Worm (Caenorhabditis elegans) whole organism, L3 larva: ENCODE results near the gene T02C1.1.

ENCODE experiments used
- ZK546.5 ChIP-seq: sonication (generic microtip); optimal IDR thresholded peaks from 2 replicates; lab custom pipeline; 2017; ENCODE audit warnings: missing biosample characterization, missing genetic modification characterization
- aly-2 ChIP-seq: fragments of 150-350 bp; optimal IDR thresholded peaks from 2 replicates; lab custom pipeline; 2014; ENCODE audit warnings: missing biosample characterization, missing genetic modification characterization
- ama-1 ChIP-seq: fragments of 150-350 bp; optimal IDR thresholded peaks from 2 replicates; lab custom pipeline; 2018
- ceh-16 ChIP-seq: sonication (generic microtip); optimal IDR thresholded peaks from 2 replicates; lab custom pipeline; 2017; ENCODE audit warnings: missing biosample characterization, missing genetic modification characterization
- ceh-9 ChIP-seq: sonication (generic microtip); optimal IDR thresholded peaks from 2 replicates; lab custom pipeline; 2018; ENCODE audit warnings: missing biosample characterization, missing genetic modification characterization
- daf-12 ChIP-seq: fragments of 150-350 bp; optimal IDR thresholded peaks from 2 replicates; lab custom pipeline; 2014; ENCODE audit warnings: missing biosample characterization, missing genetic modification reagents, missing genetic modification characterization
- egl-27 ChIP-seq: sonication (generic microtip); optimal IDR thresholded peaks from 4 replicates; lab custom pipeline; 2017; ENCODE audit warnings: missing biosample characterization, missing genetic modification reagents, missing genetic modification characterization
- egl-5 ChIP-seq: fragments of 150-350 bp; optimal IDR thresholded peaks from 2 replicates; lab custom pipeline; 2017; ENCODE audit warnings: missing biosample characterization, missing genetic modification reagents, missing genetic modification characterization, inconsistent platforms
- elt-1 ChIP-seq: fragments of 150-350 bp; optimal IDR thresholded peaks from 2 replicates; lab custom pipeline; 2014; ENCODE audit warnings: missing biosample characterization, missing genetic modification characterization
- elt-2 ChIP-seq: sonication (generic microtip); optimal IDR thresholded peaks from 2 replicates; lab custom pipeline; 2016; ENCODE audit warnings: missing genetic modification reagents, mild to moderate bottlenecking, missing genetic modification characterization, missing compliant biosample characterization
- elt-3 ChIP-seq, 3 experiments: fragments of 150-350 bp in 1 of 3; sonication (generic microtip) in 2 of 3; optimal IDR thresholded peaks; 2 replicates in 2 of 3; 4 replicates in 1 of 3; lab custom pipeline; 2014 to 2017; ENCODE audit warnings: missing biosample characterization in 3 of 3, missing genetic modification characterization in 3 of 3
- eor-1 ChIP-seq, 2 experiments: fragments of 150-350 bp; optimal IDR thresholded peaks; 2 replicates each; lab custom pipeline; 2014 to 2018; ENCODE audit warnings: missing biosample characterization in 2 of 2, missing genetic modification characterization in 2 of 2
- fkh-10 ChIP-seq: sonication (generic microtip); optimal IDR thresholded peaks from 2 replicates; lab custom pipeline; 2017; ENCODE audit warnings: missing biosample characterization, missing genetic modification reagents, missing genetic modification characterization
- fkh-2 ChIP-seq: fragments of 150-350 bp; optimal IDR thresholded peaks from 2 replicates; lab custom pipeline; 2014; ENCODE audit warnings: missing biosample characterization, missing genetic modification reagents, missing genetic modification characterization
- fos-1 ChIP-seq: fragments of 150-350 bp; optimal IDR thresholded peaks from 2 replicates; lab custom pipeline; 2014; ENCODE audit warnings: missing biosample characterization, missing genetic modification characterization
- hmg-11 ChIP-seq: sonication (generic microtip); optimal IDR thresholded peaks from 2 replicates; lab custom pipeline; 2016; ENCODE audit warnings: missing genetic modification characterization, missing compliant biosample characterization
- jun-1 ChIP-seq: fragments of 150-350 bp; optimal IDR thresholded peaks from 2 replicates; lab custom pipeline; 2014; ENCODE audit warnings: missing biosample characterization, missing genetic modification reagents, missing genetic modification characterization
- lin-15B ChIP-seq: fragments of 150-350 bp; optimal IDR thresholded peaks from 2 replicates; lab custom pipeline; 2014; ENCODE audit warnings: missing biosample characterization, missing genetic modification characterization
- lin-39 ChIP-seq: fragments of 150-350 bp; optimal IDR thresholded peaks from 2 replicates; lab custom pipeline; 2018; ENCODE audit warnings: missing biosample characterization, missing genetic modification reagents, missing genetic modification characterization
- lsy-12 ChIP-seq: sonication (generic microtip); optimal IDR thresholded peaks from 2 replicates; lab custom pipeline; 2016; ENCODE audit warnings: mild to moderate bottlenecking, missing genetic modification characterization, missing compliant biosample characterization
- mdl-1 ChIP-seq: fragments of 150-350 bp; optimal IDR thresholded peaks from 2 replicates; lab custom pipeline; 2014; ENCODE audit warnings: missing biosample characterization, missing genetic modification characterization
- mml-1 ChIP-seq: fragments of 150-350 bp; sonication (generic microtip); optimal IDR thresholded peaks from 3 replicates; lab custom pipeline; 2014; ENCODE audit warnings: missing biosample characterization, missing genetic modification characterization
- nfya-1 ChIP-seq: sonication (generic microtip); optimal IDR thresholded peaks from 2 replicates; lab custom pipeline; 2017; ENCODE audit warnings: missing genetic modification characterization, mild to moderate bottlenecking, missing compliant biosample characterization, antibody characterized with exemption, moderate library complexity; ENCODE audit not compliant: insufficient read depth
- nhr-12 ChIP-seq: fragments of 150-350 bp; optimal IDR thresholded peaks from 2 replicates; lab custom pipeline; 2014; ENCODE audit warnings: missing biosample characterization, missing genetic modification characterization
- nhr-23 ChIP-seq: fragments of 150-350 bp; optimal IDR thresholded peaks from 2 replicates; lab custom pipeline; 2014; ENCODE audit warnings: missing biosample characterization, missing genetic modification reagents, missing genetic modification characterization
- nhr-237 ChIP-seq: fragments of 150-350 bp; optimal IDR thresholded peaks from 2 replicates; lab custom pipeline; 2014; ENCODE audit warnings: missing biosample characterization, missing genetic modification characterization
- nhr-25 ChIP-seq: sonication (generic microtip); optimal IDR thresholded peaks from 2 replicates; lab custom pipeline; 2017; ENCODE audit warnings: missing biosample characterization, missing genetic modification characterization
- nhr-28 ChIP-seq: fragments of 150-350 bp; optimal IDR thresholded peaks from 2 replicates; lab custom pipeline; 2014; ENCODE audit warnings: missing biosample characterization, missing genetic modification characterization
- nhr-43 ChIP-seq: sonication (generic microtip); optimal IDR thresholded peaks from 2 replicates; lab custom pipeline; 2016; ENCODE audit warnings: mild to moderate bottlenecking, missing genetic modification characterization, missing compliant biosample characterization; ENCODE audit not compliant: poor library complexity, severe bottlenecking
- nhr-67 ChIP-seq: fragments of 150-350 bp; optimal IDR thresholded peaks from 2 replicates; lab custom pipeline; 2014; ENCODE audit warnings: missing biosample characterization, missing genetic modification characterization
- pha-4 ChIP-seq: fragments of 150-350 bp; optimal IDR thresholded peaks from 2 replicates; lab custom pipeline; 2014; ENCODE audit warnings: missing biosample characterization, missing genetic modification reagents, missing genetic modification characterization
- pqm-1 ChIP-seq: fragments of 150-350 bp; optimal IDR thresholded peaks from 2 replicates; lab custom pipeline; 2017; ENCODE audit warnings: missing biosample characterization, missing genetic modification characterization, inconsistent platforms
- sea-2 ChIP-seq: fragments of 150-350 bp; sonication (generic microtip); optimal IDR thresholded peaks from 4 replicates; lab custom pipeline; 2014; ENCODE audit warnings: missing biosample characterization, missing genetic modification reagents, missing genetic modification characterization
- skn-1 ChIP-seq: fragments of 150-350 bp; optimal IDR thresholded peaks from 2 replicates; lab custom pipeline; 2014; ENCODE audit warnings: missing biosample characterization, missing genetic modification characterization
- snpc-4 ChIP-seq: fragments of 150-350 bp; optimal IDR thresholded peaks from 2 replicates; lab custom pipeline; 2014; ENCODE audit warnings: missing biosample characterization, missing genetic modification characterization
- unc-62 ChIP-seq: fragments of 150-350 bp; sonication (generic microtip); optimal IDR thresholded peaks from 4 replicates; lab custom pipeline; 2014; ENCODE audit warnings: missing biosample characterization, missing genetic modification reagents, missing genetic modification characterization
- zag-1 ChIP-seq: fragments of 150-350 bp; optimal IDR thresholded peaks from 2 replicates; lab custom pipeline; 2014; ENCODE audit warnings: missing biosample characterization, missing genetic modification characterization
- ztf-11 ChIP-seq: fragments of 150-350 bp; optimal IDR thresholded peaks from 2 replicates; lab custom pipeline; 2014; ENCODE audit warnings: missing biosample characterization, missing genetic modification characterization
- ztf-4 ChIP-seq: fragments of 150-350 bp; optimal IDR thresholded peaks from 2 replicates; lab custom pipeline; 2014; ENCODE audit warnings: missing biosample characterization, missing genetic modification characterization

Gene T02C1.1

DNA sequence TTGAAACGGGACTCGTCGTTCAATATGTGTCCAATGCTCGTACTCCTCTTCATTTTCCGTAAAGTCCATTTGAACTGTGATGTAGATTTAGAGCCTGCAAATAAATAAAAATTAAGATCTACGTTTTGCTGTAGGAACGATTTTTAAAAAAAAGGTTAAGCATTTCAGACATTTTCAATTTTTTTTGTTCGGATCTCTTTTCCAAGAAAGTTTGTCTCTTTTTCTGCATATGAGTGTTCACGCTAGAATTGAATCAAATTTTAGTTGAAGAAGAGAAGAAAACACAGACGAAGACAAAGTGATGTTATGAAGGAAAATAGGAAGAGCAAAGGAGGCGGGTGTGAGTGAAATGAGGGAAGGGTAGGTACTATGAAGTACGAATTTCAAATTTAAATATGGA is 32.0 kb upstream of the T02C1.1 start, which contains the start of gene npr-29:
TSS of gene npr-29 (minus strand) at position 101 of the 400 bp plus-strand sequence.
- TF ChIP-seq ztf-4 (tag; lab: Kevin White, UChicago) (no peak), pha-4 (no peak), elt-3 (tag; optimal IDR thresholded peaks at IDR 0.05; lab: Kevin White, UChicago) (no peak), lsy-12 (tag; lab: Kevin White, UChicago) (no peak), ceh-9 (no peak), daf-12 (tag; lab: Kevin White, UChicago) (no peak), egl-27 (tag; lab: Kevin White, UChicago) (no peak), nfya-1 (tag; lab: Kevin White, UChicago) (no peak), ceh-16 (tag; lab: Kevin White, UChicago) (no peak)

ce11 chrIII:9224986-9225385 is 22.3 kb upstream of the T02C1.1 start:
- TF ChIP-seq sea-2 (no peak), nhr-25 (no peak), ama-1 (lab: Kevin White, UChicago) (no peak), skn-1 (tag; lab: Kevin White, UChicago) (no peak), unc-62 (GFP tag; lab: Kevin White, UChicago) (no peak), nhr-28 (no peak), nhr-43 (tag; lab: Kevin White, UChicago) (no peak), pqm-1 (no peak), hmg-11 (tag; lab: Kevin White, UChicago) (no peak), elt-1 (tag; lab: Kevin White, UChicago) (no peak), elt-2 (no peak), nhr-12 (tag; lab: Kevin White, UChicago) (no peak), mdl-1 (no peak), lin-39 (tag; lab: Kevin White, UChicago) (no peak)
- TF ChIP-seq, all 47 proteins: peak for 0

DNA sequence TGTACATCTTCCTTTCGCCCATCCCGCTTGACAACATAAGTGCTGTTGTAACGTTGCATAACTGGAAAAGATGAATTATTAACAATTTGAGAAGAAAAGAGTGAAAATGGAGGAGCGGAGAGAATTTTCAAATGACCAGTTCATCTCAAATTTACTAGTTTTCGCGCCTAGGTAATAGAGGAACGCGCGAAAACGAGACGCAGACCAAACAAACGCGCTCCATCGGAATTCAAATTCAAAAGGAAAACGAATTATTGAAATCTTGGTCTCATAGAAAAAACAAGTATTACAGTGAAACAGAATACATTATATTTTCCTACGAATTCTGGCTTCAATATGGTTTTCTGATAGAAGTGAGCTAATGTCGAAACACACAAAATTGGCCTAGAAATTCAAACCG is 19.1 kb upstream of the T02C1.1 start:
- peak; percentile 48 for TF ChIP-seq nhr-25
- peak; percentile 13 for TF ChIP-seq pqm-1
- TF ChIP-seq hmg-11 (tag; lab: Kevin White, UChicago), result no peak
- no peak for TF ChIP-seq fkh-2 (tag; lab: Kevin White, UChicago)
- peak; percentile 60 for TF ChIP-seq nfya-1 (tag; lab: Kevin White, UChicago)
- TF ChIP-seq skn-1 (tag; lab: Kevin White, UChicago), result no peak
- TF ChIP-seq elt-1 (tag; lab: Kevin White, UChicago), result no peak
- TF ChIP-seq elt-2, result peak; percentile 10
- TF ChIP-seq eor-1 (tag; optimal IDR thresholded peaks at IDR 0.05; lab: Kevin White, UChicago), result no peak
- no peak for TF ChIP-seq egl-5
- TF ChIP-seq fkh-10 (GFP tag; lab: Kevin White, UChicago), result no peak
- TF ChIP-seq pha-4, result peak; percentile 85
- TF ChIP-seq lin-39 (tag; lab: Kevin White, UChicago), result peak; percentile 5
- TF ChIP-seq lin-15B, result peak; percentile 67

- TF ChIP-seq mml-1 (tag; lab: Kevin White, UChicago) (no peak), jun-1 (tag; lab: Kevin White, UChicago) (no peak), aly-2 (tag; lab: Kevin White, UChicago) (no peak), nhr-237 (tag; lab: Kevin White, UChicago) (no peak), snpc-4 (tag; lab: Kevin White, UChicago) (no peak), egl-5 (no peak), nhr-23 (no peak), zag-1 (tag; lab: Kevin White, UChicago) (no peak), ZK546.5 (no peak), ztf-11 (tag; lab: Kevin White, UChicago) (no peak), pqm-1 (no peak), nhr-67 (tag; lab: Kevin White, UChicago) (no peak), daf-12 (tag; lab: Kevin White, UChicago) (no peak), fos-1 (no peak), ceh-9 (no peak), elt-2 (no peak), fkh-2 (tag; lab: Kevin White, UChicago) (no peak)
These were observed 18.6 kb upstream of the T02C1.1 start, which contains the start of gene rnr-1 for ce11 chrIII:9228722-9229121. TSS of gene rnr-1 (minus strand) at chrIII:9228798.
